Fruit fly (Drosophila melanogaster) whole organism: ENCODE measurements around the gene CG14370.

Experiments used
- EcR ChIP-seq, 2 experiments: fragments of >200 bp; optimal IDR thresholded peaks; 2 replicates each; lab custom pipeline; 2017; ENCODE audit warnings: missing biosample characterization in 2 of 2, missing genetic modification characterization in 2 of 2, missing genetic modification reagents in 2 of 2
- psq ChIP-seq: fragments of >200 bp; optimal IDR thresholded peaks from 2 replicates; lab custom pipeline; 2017
- usp ChIP-seq: fragments of >200 bp; optimal IDR thresholded peaks from 2 replicates; lab custom pipeline; 2017; ENCODE audit warnings: missing biosample characterization, missing genetic modification characterization, mixed read lengths

dm6 chr3R:13545300-13545699 is 42.5 kb upstream of the CG14370 start, which contains the start of gene CG31337:
- TF ChIP-seq psq (lab: Kevin White, UChicago) (no peak), EcR (GFP tag; optimal IDR thresholded peaks at IDR 0.05; lab: Kevin White, UChicago) (no peak), usp (GFP tag; lab: Kevin White, UChicago) (no peak)
